Fruit fly (Drosophila melanogaster): ENCODE measurements around the gene CG15822.

CG15822 gene

dm6 chr3L:2115524-2116245 lies 48.0 kb downstream of the CG15822 start, which contains the start of gene sls (continued):
- TF ChIP-seq CG17802 (tag; optimal IDR thresholded peaks at IDR 0.05): peak; percentile 69
- peak; percentile 90 for TF ChIP-seq sug (tag; optimal IDR thresholded peaks at IDR 0.05)
- peak; percentile 62 for TF ChIP-seq CG15011 (GFP tag; optimal IDR thresholded peaks at IDR 0.05)
- peak; percentile 83 for TF ChIP-seq trh (GFP tag; optimal IDR thresholded peaks at IDR 0.05)
- TF ChIP-seq lmd (GFP tag; IDR thresholded peaks at IDR 0.05): peak; percentile 93
- peak; percentile 91 for TF ChIP-seq Dip3 (GFP tag; optimal IDR thresholded peaks at IDR 0.05)
- TF ChIP-seq Adf1 (GFP tag; IDR thresholded peaks at IDR 0.05): peak; percentile 55
- peak; percentile 85 for TF ChIP-seq CG10979 (tag; optimal IDR thresholded peaks at IDR 0.05)
- peak; percentile 65 for TF ChIP-seq CG10147 (GFP tag; optimal IDR thresholded peaks at IDR 0.05)
- TF ChIP-seq dmrt11E (tag; optimal IDR thresholded peaks at IDR 0.05): peak; percentile 93
- peak; percentile 81 for TF ChIP-seq caup (GFP tag; optimal IDR thresholded peaks at IDR 0.05; ENCODE audit: severe bottlenecking)
- peak; percentile 89 for TF ChIP-seq CG9215 (GFP tag; IDR thresholded peaks at IDR 0.05)
- TF ChIP-seq Atf3 (GFP tag; optimal IDR thresholded peaks at IDR 0.05): peak; percentile 88
- peak; percentile 92 for TF ChIP-seq dpn (GFP tag; optimal IDR thresholded peaks at IDR 0.05)
- peak; percentile 92 for TF ChIP-seq unpg (GFP tag; optimal IDR thresholded peaks at IDR 0.05)
- TF ChIP-seq wek (GFP tag; optimal IDR thresholded peaks at IDR 0.05): peak; percentile 72
- TF ChIP-seq CG3281 (GFP tag; optimal IDR thresholded peaks at IDR 0.05): peak; percentile 75
- TF ChIP-seq jumu (GFP tag; optimal IDR thresholded peaks at IDR 0.05): peak; percentile 87
- peak; percentile 94 for TF ChIP-seq Sox102F (GFP tag; optimal IDR thresholded peaks at IDR 0.05)
- peak; percentile 78 for TF ChIP-seq run (tag; optimal IDR thresholded peaks at IDR 0.05)
- TF ChIP-seq CG17912 (GFP tag; optimal IDR thresholded peaks at IDR 0.05): peak; percentile 85
- TF ChIP-seq B-H1 (GFP tag; IDR thresholded peaks at IDR 0.05): peak; percentile 87
- TF ChIP-seq gcm2 (GFP tag; optimal IDR thresholded peaks at IDR 0.05): peak; percentile 74
- peak; percentile 86 for TF ChIP-seq CG11504 (tag; optimal IDR thresholded peaks at IDR 0.05)
- no peak for TF ChIP-seq amos (GFP tag; IDR thresholded peaks at IDR 0.05; ENCODE audit: partially characterized antibody)
- peak; percentile 64 for TF ChIP-seq zen (tag; optimal IDR thresholded peaks at IDR 0.05)
- TF ChIP-seq disco-r (GFP tag; optimal IDR thresholded peaks at IDR 0.05): peak; percentile 77
- peak; percentile 97 for TF ChIP-seq CG13424 (tag; optimal IDR thresholded peaks at IDR 0.05)
- peak; percentile 94 for TF ChIP-seq vvl (GFP tag; IDR thresholded peaks at IDR 0.05)
- no peak for TF ChIP-seq CG34224 (GFP tag; IDR thresholded peaks at IDR 0.05; ENCODE audit: partially characterized antibody)
- TF ChIP-seq HLH3B (GFP tag; IDR thresholded peaks at IDR 0.05): peak; percentile 91
- TF ChIP-seq stc (GFP tag; IDR thresholded peaks at IDR 0.05): peak; percentile 88
- peak; percentile 91 for TF ChIP-seq Optix (GFP tag; IDR thresholded peaks at IDR 0.05)
- no peak for TF ChIP-seq Bgb (GFP tag; IDR thresholded peaks at IDR 0.05; ENCODE audit: partially characterized antibody)
- TF ChIP-seq croc (GFP tag; conservative IDR thresholded peaks at IDR 0.05): peak; percentile 84
- peak; percentile 80 for TF ChIP-seq ind (GFP tag; optimal IDR thresholded peaks at IDR 0.05)
- peak; percentile 3 for TF ChIP-seq Dp (GFP tag; optimal IDR thresholded peaks at IDR 0.05)
- peak; percentile 90 for TF ChIP-seq Ada2b (GFP tag; IDR thresholded peaks at IDR 0.05)
- TF ChIP-seq kni (GFP tag; optimal IDR thresholded peaks at IDR 0.05): no peak
- TF ChIP-seq CG13894 (tag; optimal IDR thresholded peaks at IDR 0.05): peak; percentile 84
- peak; percentile 85 for TF ChIP-seq schlank (tag; optimal IDR thresholded peaks at IDR 0.05)
- TF ChIP-seq CG6689 (GFP tag; IDR thresholded peaks at IDR 0.05): peak; percentile 93
- no peak for TF ChIP-seq CG9797 (GFP tag; optimal IDR thresholded peaks at IDR 0.05)
- peak; percentile 94 for TF ChIP-seq lilli (GFP tag; optimal IDR thresholded peaks at IDR 0.05)
- TF ChIP-seq hbn (GFP tag; IDR thresholded peaks at IDR 0.05; ENCODE audit: partially characterized antibody): no peak
- TF ChIP-seq CG18619 (GFP tag; optimal IDR thresholded peaks at IDR 0.05): peak; percentile 90
- TF ChIP-seq dysf (GFP tag; IDR thresholded peaks at IDR 0.05): peak; percentile 93
- peak; percentile 86 for TF ChIP-seq ttk (GFP tag; IDR thresholded peaks at IDR 0.05)
- TF ChIP-seq CG32767 (GFP tag; IDR thresholded peaks at IDR 0.05): peak; percentile 91

All from whole organism, embryonic.